Fruit fly (Drosophila melanogaster) whole organism, embryonic: ENCODE data around the gene Coq2.

Experiments used
- CG30403 ChIP-seq: fragments of 200-800 bp; sonication (Bioruptor generic); optimal IDR thresholded peaks from 3 replicates; lab custom pipeline; 2016; ENCODE audit warnings: missing biosample characterization, missing genetic modification characterization
- CG7372 ChIP-seq: fragments of 200-800 bp; sonication (Bioruptor generic); IDR thresholded peaks from 2 replicates; pipeline ENCODE4 v1.3.6; 2022; ENCODE audit warnings: missing biosample characterization, missing genetic modification characterization
- CG9437 ChIP-seq: fragments of 200-800 bp; sonication (Bioruptor generic); optimal IDR thresholded peaks from 2 replicates; lab custom pipeline; 2018; ENCODE audit warnings: missing biosample characterization, mild to moderate bottlenecking, missing genetic modification characterization
- al ChIP-seq: fragments of 200-800 bp; sonication (Bioruptor generic); IDR thresholded peaks from 2 replicates; pipeline ENCODE4 v1.3.6; 2022; ENCODE audit warnings: missing biosample characterization, missing genetic modification characterization
- cad ChIP-seq: fragments of >200 bp; optimal IDR thresholded peaks from 2 replicates; lab custom pipeline; 2017; ENCODE audit warnings: missing biosample characterization, missing genetic modification characterization
- fru ChIP-seq: fragments of >200 bp; optimal IDR thresholded peaks from 2 replicates; lab custom pipeline; 2017
- psq ChIP-seq: fragments of 200-800 bp; sonication (Bioruptor generic); optimal IDR thresholded peaks from 2 replicates; lab custom pipeline; 2017; ENCODE audit warnings: missing biosample characterization, missing genetic modification characterization

- TF ChIP-seq al (GFP tag; lab: Robert Waterston, UW): no peak
- TF ChIP-seq psq: no peak
- TF ChIP-seq CG7372: no peak
- TF ChIP-seq fru (lab: Kevin White, UChicago): no peak
- TF ChIP-seq cad (GFP tag; lab: Kevin White, UChicago): no peak
- no peak for TF ChIP-seq CG30403
- TF ChIP-seq CG9437 (GFP tag; lab: Kevin White, UChicago): no peak
Measured at dm6 chr3R:8344174-8344573, 27.8 kb upstream of the Coq2 start, which contains the start of gene DppIII.
